Fruit fly (Drosophila melanogaster) S2 (cell line): ENCODE measurements around the gene dor.

ENCODE experiments used
- CG8478 ChIP-seq: fragments of >200 bp; optimal IDR thresholded peaks from 2 replicates; lab custom pipeline; 2018
- CTCF ChIP-seq, 2 experiments: fragments of >200 bp; optimal IDR thresholded peaks; 2 replicates each; lab custom pipeline; 2018

dm6 chrX:1681266-1681665 is 16.4 kb downstream of the dor start, which contains the start of gene CG14797:
- TF ChIP-seq CG8478 (lab: Kevin White, UChicago) (no peak), CTCF (optimal IDR thresholded peaks at IDR 0.05; lab: Kevin White, UChicago) (no peak)
